Fruit fly (Drosophila melanogaster) whole organism, wandering third instar larva: Measurements from ENCODE around the gene CG43815.

Experiments
- Hr83 ChIP-seq: fragments of 200-300 bp; sonication (Bioruptor generic); optimal IDR thresholded peaks from 2 replicates; lab custom pipeline; 2016; ENCODE audit warnings: missing biosample characterization, mild to moderate bottlenecking, missing genetic modification characterization, moderate library complexity; ENCODE audit not compliant: poor library complexity, severe bottlenecking
- ey ChIP-seq: fragments of 200-800 bp; sonication (Bioruptor generic); optimal IDR thresholded peaks from 2 replicates; lab custom pipeline; 2016; ENCODE audit warnings: missing biosample characterization, missing genetic modification characterization
- psq ChIP-seq: fragments of 200-800 bp; sonication (Bioruptor generic); optimal IDR thresholded peaks from 3 replicates; lab custom pipeline; 2017; ENCODE audit warnings: missing biosample characterization, mild to moderate bottlenecking, missing genetic modification characterization, moderate library complexity

DNA sequence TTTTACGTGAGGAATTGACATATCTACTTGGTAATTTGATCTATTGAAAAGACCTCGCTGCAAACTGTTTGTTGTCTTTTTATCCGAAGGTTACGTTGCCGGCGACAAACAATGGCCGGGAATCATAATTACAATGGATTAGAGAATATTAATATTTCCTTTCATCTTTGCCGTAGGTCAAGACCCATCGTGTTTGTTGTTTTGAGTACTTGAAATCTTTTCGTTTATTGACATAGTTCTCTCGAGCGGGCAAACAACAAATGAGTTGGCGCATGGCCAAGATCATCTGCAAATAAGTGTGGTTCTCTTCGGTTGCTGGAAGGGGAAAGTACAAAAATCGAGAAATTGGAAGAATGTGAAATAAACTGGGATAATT lies 8.3 kb downstream of the CG43815 start:
- TF ChIP-seq ey (GFP tag; lab: Kevin White, UChicago) (no peak), Hr83 (GFP tag; lab: Kevin White, UChicago) (no peak), psq (GFP tag; lab: Kevin White, UChicago) (no peak)
